Fruit fly (Drosophila melanogaster): ENCODE data around the gene CG6276.

The CG6276 gene

dm6 chr3R:15342926-15343685 is 23.2 kb upstream of the CG6276 start, which contains the start of gene Nagk (continued):
- peak; percentile 88 for TF ChIP-seq CG17361 (GFP tag; IDR thresholded peaks at IDR 0.05)
- TF ChIP-seq cwo (GFP tag; optimal IDR thresholded peaks at IDR 0.05): peak; percentile 56
- TF ChIP-seq caup (GFP tag; optimal IDR thresholded peaks at IDR 0.05; ENCODE audit: severe bottlenecking): peak; percentile 34
- no peak for TF ChIP-seq tio (GFP tag; optimal IDR thresholded peaks at IDR 0.05)
- TF ChIP-seq CG5180 (GFP tag; optimal IDR thresholded peaks at IDR 0.05): peak; percentile 18
- peak; percentile 59; the same call in 2 of the 4 replicates for TF ChIP-seq Gug (GFP tag; IDR thresholded peaks at IDR 0.05)
- peak; percentile 53 for TF ChIP-seq tin (GFP tag; optimal IDR thresholded peaks at IDR 0.05)
- peak; percentile 81 for TF ChIP-seq CG7556 (GFP tag; optimal IDR thresholded peaks at IDR 0.05)
- TF ChIP-seq CkIIα-i1 (GFP tag; IDR thresholded peaks at IDR 0.05): no peak
- peak; percentile 9 for TF ChIP-seq btn (GFP tag; optimal IDR thresholded peaks at IDR 0.05)
- TF ChIP-seq CG1792 (GFP tag; optimal IDR thresholded peaks at IDR 0.05): peak; percentile 37
- TF ChIP-seq CG10274 (GFP tag; optimal IDR thresholded peaks at IDR 0.05): peak; percentile 56
- TF ChIP-seq CG31365 (tag; optimal IDR thresholded peaks at IDR 0.05): no peak
- TF ChIP-seq salm (tag; optimal IDR thresholded peaks at IDR 0.05): peak; percentile 39
- TF ChIP-seq CG4404 (GFP tag; IDR thresholded peaks at IDR 0.05): no peak
- no peak for TF ChIP-seq eve (GFP tag; optimal IDR thresholded peaks at IDR 0.05)
- TF ChIP-seq scrt (GFP tag; optimal IDR thresholded peaks at IDR 0.05): peak; percentile 42
- peak; percentile 11 for TF ChIP-seq unpg (GFP tag; optimal IDR thresholded peaks at IDR 0.05)
- peak; percentile 59; the same call in 1 of the 3 replicates for TF ChIP-seq Opbp (GFP tag; IDR thresholded peaks at IDR 0.05; ENCODE audit: partially characterized antibody)
- peak; percentile 34 for TF ChIP-seq CG17359 (tag; optimal IDR thresholded peaks at IDR 0.05)
- TF ChIP-seq gce (GFP tag; IDR thresholded peaks at IDR 0.05): no peak
- no peak for TF ChIP-seq Hr39 (optimal IDR thresholded peaks at IDR 0.05)
- TF ChIP-seq CG13624 (GFP tag; optimal IDR thresholded peaks at IDR 0.05): peak; percentile 67
- TF ChIP-seq ase (GFP tag; IDR thresholded peaks at IDR 0.05): peak; percentile 4; the same call in 2 of the 3 replicates
- no peak for TF ChIP-seq CG12236 (GFP tag; optimal IDR thresholded peaks at IDR 0.05)
- TF ChIP-seq CG33557 (GFP tag; optimal IDR thresholded peaks at IDR 0.05): no peak
- TF ChIP-seq Chrac-16 (GFP tag; optimal IDR thresholded peaks at IDR 0.05): peak; percentile 62
- peak; percentile 29 for TF ChIP-seq ewg (GFP tag; optimal IDR thresholded peaks at IDR 0.05)
- TF ChIP-seq repo (GFP tag; optimal IDR thresholded peaks at IDR 0.05): no peak
- peak; percentile 69 for TF ChIP-seq Side (GFP tag; optimal IDR thresholded peaks at IDR 0.05)
- TF ChIP-seq ftz-f1 (GFP tag; optimal IDR thresholded peaks at IDR 0.05): peak; percentile 34
- TF ChIP-seq CG7271 (tag; optimal IDR thresholded peaks at IDR 0.05): no peak
- no peak for TF ChIP-seq Abd-B (GFP tag; optimal IDR thresholded peaks at IDR 0.05)
- TF ChIP-seq Aef1 (GFP tag; IDR thresholded peaks at IDR 0.05): peak; percentile 11; the same call in 1 of the 3 replicates
- TF ChIP-seq ERR (GFP tag; optimal IDR thresholded peaks at IDR 0.05): no peak
- peak; percentile 19 for TF ChIP-seq CG8089 (GFP tag; optimal IDR thresholded peaks at IDR 0.05)
- TF ChIP-seq CG9797 (GFP tag; optimal IDR thresholded peaks at IDR 0.05): no peak
- no peak for TF ChIP-seq CG6272 (GFP tag; IDR thresholded peaks at IDR 0.05)
- TF ChIP-seq rib (GFP tag; IDR thresholded peaks at IDR 0.05): 0 out of 2 replicates have a peak, but pooled peaks have one; percentile 22
- no peak for TF ChIP-seq yki (optimal IDR thresholded peaks at IDR 0.05)
- no peak for TF ChIP-seq pfk (GFP tag; optimal IDR thresholded peaks at IDR 0.05)
- TF ChIP-seq CG30431 (GFP tag; optimal IDR thresholded peaks at IDR 0.05): peak; percentile 1
- TF ChIP-seq CG16815 (GFP tag; optimal IDR thresholded peaks at IDR 0.05): peak; percentile 54
- peak; percentile 24 for TF ChIP-seq fu2 (GFP tag; optimal IDR thresholded peaks at IDR 0.05)
- peak; percentile 43 for TF ChIP-seq CG12155 (GFP tag; optimal IDR thresholded peaks at IDR 0.05)
- peak; percentile 95 for TF ChIP-seq sens (GFP tag)
- peak; percentile 87 for TF ChIP-seq E2f2 (GFP tag; IDR thresholded peaks at IDR 0.05)
- TF ChIP-seq CG9817 (tag; optimal IDR thresholded peaks at IDR 0.05): peak; percentile 47
- no peak for TF ChIP-seq CG3163 (GFP tag; optimal IDR thresholded peaks at IDR 0.05)
- peak; percentile 32 for TF ChIP-seq CG3407 (GFP tag; optimal IDR thresholded peaks at IDR 0.05)

Measured in whole organism, embryonic.